Fruit fly (Drosophila melanogaster): ENCODE measurements around the gene Reps.

- TF ChIP-seq CG33017 (tag; optimal IDR thresholded peaks at IDR 0.05) (no peak), CG7101 (tag; optimal IDR thresholded peaks at IDR 0.05) (no peak), pad (GFP tag; optimal IDR thresholded peaks at IDR 0.05) (no peak), CG11617 (GFP tag; optimal IDR thresholded peaks at IDR 0.05) (no peak), CG14711 (tag; optimal IDR thresholded peaks at IDR 0.05) (no peak), kay (GFP tag; ENCODE audit: borderline replicate concordance) (no peak), CG7045 (GFP tag; optimal IDR thresholded peaks at IDR 0.05) (no peak)
These were observed 37.5 kb downstream of the Reps start for dm6 chr2L:11068907-11069306.
